Worm (Caenorhabditis elegans): Measurements from ENCODE around the gene srd-35.
A peak's percentile ranks its signal among the peaks of the same experiment; 100 is the strongest.

srd-35 gene

ce11 chrV:13011904-13012303, 47.7 kb downstream of the srd-35 start:
- TF ChIP-seq lir-3 (tag; optimal IDR thresholded peaks at IDR 0.05) (no peak), arid-1 (GFP tag; conservative IDR thresholded peaks at IDR 0.05) (no peak), lin-29 (GFP tag; IDR thresholded peaks at IDR 0.05) (no peak), rbr-2 (tag; optimal IDR thresholded peaks at IDR 0.05) (no peak), dve-1 (tag; optimal IDR thresholded peaks at IDR 0.05; ENCODE audit: insufficient read depth) (peak; percentile 88), nhr-77 (tag; optimal IDR thresholded peaks at IDR 0.05) (no peak), ztf-11 (tag; optimal IDR thresholded peaks at IDR 0.05) (no peak), dmd-9 (GFP tag; IDR thresholded peaks at IDR 0.05) (no peak), zfp-2 (tag; optimal IDR thresholded peaks at IDR 0.05) (no peak), madf-9 (GFP tag; conservative IDR thresholded peaks at IDR 0.05) (no peak), nhr-76 (tag; optimal IDR thresholded peaks at IDR 0.05) (no peak), lin-1 (GFP tag; IDR thresholded peaks at IDR 0.05) (no peak), zip-11 (GFP tag; IDR thresholded peaks at IDR 0.05) (no peak), zfp-3 (GFP tag; conservative IDR thresholded peaks at IDR 0.05) (no peak), ama-1 (optimal IDR thresholded peaks at IDR 0.05) (no peak), ceh-82 (tag; optimal IDR thresholded peaks at IDR 0.05) (no peak), D1046.2 (GFP tag; IDR thresholded peaks at IDR 0.05) (no peak), jun-1 (tag; optimal IDR thresholded peaks at IDR 0.05) (no peak), ceh-32 (tag; optimal IDR thresholded peaks at IDR 0.05; ENCODE audit: poor library complexity) (no peak), ceh-44 (GFP tag; IDR thresholded peaks at IDR 0.05) (no peak), hmg-1.1 (GFP tag; IDR thresholded peaks at IDR 0.05) (no peak), mxl-2 (GFP tag; conservative IDR thresholded peaks at IDR 0.05) (no peak), snpc-4 (tag; optimal IDR thresholded peaks at IDR 0.05) (no peak), mdt-29 (GFP tag; IDR thresholded peaks at IDR 0.05) (no peak), dmd-8 (GFP tag; IDR thresholded peaks at IDR 0.05) (no peak), dpl-1 (GFP tag; optimal IDR thresholded peaks at IDR 0.05) (no peak), attf-4 (tag; optimal IDR thresholded peaks at IDR 0.05) (no peak), nhr-48 (tag; optimal IDR thresholded peaks at IDR 0.05) (peak; percentile 69), hlh-30 (tag; optimal IDR thresholded peaks at IDR 0.05; ENCODE audit: insufficient read depth) (no peak), vab-7 (GFP tag; IDR thresholded peaks at IDR 0.05) (no peak), nhr-28 (tag; optimal IDR thresholded peaks at IDR 0.05) (peak; percentile 36), mxl-3 (GFP tag; optimal IDR thresholded peaks at IDR 0.05) (no peak), F44E2.7 (GFP tag; IDR thresholded peaks at IDR 0.05) (no peak), saeg-2 (GFP tag; IDR thresholded peaks at IDR 0.05) (peak; percentile 37; the same call in 1 of the 2 replicates), nhr-11 (tag; optimal IDR thresholded peaks at IDR 0.05) (no peak), dmd-6 (GFP tag; IDR thresholded peaks at IDR 0.05) (peak; percentile 92), ceh-20 (GFP tag; IDR thresholded peaks at IDR 0.05) (no peak), spr-3 (GFP tag; optimal IDR thresholded peaks at IDR 0.05) (no peak), snpc-1.2 (GFP tag; IDR thresholded peaks at IDR 0.05) (no peak), php-3 (GFP tag; IDR thresholded peaks at IDR 0.05) (peak; percentile 66; the same call in 1 of the 2 replicates), daf-16 (GFP tag; optimal IDR thresholded peaks at IDR 0.05) (peak in 1 of 2 experiments; percentile 53), daf-16 (tag; optimal IDR thresholded peaks at IDR 0.05) (peak; percentile 89), F37D6.2 (tag; optimal IDR thresholded peaks at IDR 0.05) (no peak), daf-19 (GFP tag; conservative IDR thresholded peaks at IDR 0.05) (no peak), fkh-10 (GFP tag; optimal IDR thresholded peaks at IDR 0.05) (no peak), tra-1 (GFP tag; IDR thresholded peaks at IDR 0.05) (peak; percentile 59; the same call in 1 of the 2 replicates), mdl-1 (tag; optimal IDR thresholded peaks at IDR 0.05) (no peak), lin-15B (tag; optimal IDR thresholded peaks at IDR 0.05) (no peak), unc-39 (tag; optimal IDR thresholded peaks at IDR 0.05) (no peak), pqm-1 (tag; optimal IDR thresholded peaks at IDR 0.05) (peak; percentile 5), nhr-41 (GFP tag; IDR thresholded peaks at IDR 0.05) (no peak), F26F4.8 (GFP tag; conservative IDR thresholded peaks at IDR 0.05) (no peak), zip-2 (tag; optimal IDR thresholded peaks at IDR 0.05) (no peak)

All from whole organism, L4 larva.